Fruit fly (Drosophila melanogaster) whole organism, embryonic: ENCODE results near the gene Grd.

Experiments used
- Antp ChIP-seq: fragments of 200-800 bp; sonication (Bioruptor generic); optimal IDR thresholded peaks from 3 replicates; lab custom pipeline; 2016; ENCODE audit warnings: missing biosample characterization, missing genetic modification characterization
- Blimp-1 ChIP-seq: fragments of 200-800 bp; sonication (Bioruptor generic); optimal IDR thresholded peaks from 3 replicates; lab custom pipeline; 2018; ENCODE audit warnings: missing biosample characterization, missing genetic modification characterization, mild to moderate bottlenecking, moderate library complexity, missing genetic modification reagents
- CG10431 ChIP-seq: fragments of 200-800 bp; sonication (Bioruptor generic); optimal IDR thresholded peaks from 3 replicates; lab custom pipeline; 2018; ENCODE audit warnings: missing biosample characterization, mild to moderate bottlenecking, missing genetic modification characterization
- CG11085 ChIP-seq: fragments of 200-800 bp; sonication (Bioruptor generic); IDR thresholded peaks from 2 replicates; pipeline ENCODE4 v1.3.6; 2022; ENCODE audit warnings: missing biosample characterization, missing genetic modification characterization
- CG12219 ChIP-seq: fragments of 200-800 bp; sonication (Bioruptor generic); optimal IDR thresholded peaks from 3 replicates; lab custom pipeline; 2018; ENCODE audit warnings: missing biosample characterization, mild to moderate bottlenecking, missing genetic modification characterization
- CG14965 ChIP-seq: fragments of 200-800 bp; sonication (Bioruptor generic); optimal IDR thresholded peaks from 2 replicates; lab custom pipeline; 2016; ENCODE audit warnings: missing biosample characterization, missing genetic modification characterization, borderline replicate concordance
- CG30020 ChIP-seq: fragments of 200-800 bp; optimal IDR thresholded peaks from 2 replicates; lab custom pipeline; 2019; ENCODE audit warnings: missing biosample characterization, mild to moderate bottlenecking, missing genetic modification characterization, moderate library complexity
- CG3281 ChIP-seq: fragments of 200-800 bp; sonication (Bioruptor generic); optimal IDR thresholded peaks from 3 replicates; lab custom pipeline; 2017; ENCODE audit warnings: missing biosample characterization, mild to moderate bottlenecking, missing genetic modification characterization
- CG3995 ChIP-seq: fragments of 200-800 bp; sonication (Bioruptor generic); optimal IDR thresholded peaks from 3 replicates; lab custom pipeline; 2016; ENCODE audit warnings: missing biosample characterization, missing genetic modification characterization
- CG4854 ChIP-seq: fragments of 200-800 bp; sonication (Bioruptor generic); optimal IDR thresholded peaks from 2 replicates; lab custom pipeline; 2016; ENCODE audit warnings: missing biosample characterization, missing genetic modification characterization, inconsistent platforms
- CG7556 ChIP-seq: fragments of 200-800 bp; sonication (Bioruptor generic); optimal IDR thresholded peaks from 2 replicates; lab custom pipeline; 2017; ENCODE audit warnings: missing biosample characterization, mild to moderate bottlenecking, missing genetic modification characterization
- CG7963 ChIP-seq: fragments of 200-800 bp; sonication (Bioruptor generic); IDR thresholded peaks from 3 replicates; pipeline ENCODE4 v1.3.6; 2022; ENCODE audit warnings: missing biosample characterization, missing genetic modification characterization; ENCODE audit not compliant: partially characterized antibody
- CG8388 ChIP-seq: fragments of 200-800 bp; sonication (Bioruptor generic); optimal IDR thresholded peaks from 2 replicates; lab custom pipeline; 2019; ENCODE audit warnings: missing biosample characterization, mild to moderate bottlenecking, missing genetic modification characterization, moderate library complexity
- CG8924 ChIP-seq: fragments of 200-800 bp; optimal IDR thresholded peaks from 3 replicates; lab custom pipeline; 2019; ENCODE audit warnings: missing biosample characterization, mild to moderate bottlenecking, missing genetic modification characterization, moderate library complexity
- CkIIα-i1 ChIP-seq: fragments of 200-800 bp; sonication (Bioruptor generic); IDR thresholded peaks from 2 replicates; pipeline ENCODE4 v1.3.6; 2022; ENCODE audit warnings: missing biosample characterization, missing genetic modification characterization
- Dfd ChIP-seq, 2 experiments: fragments of >200 bp; optimal IDR thresholded peaks; 2 replicates each; lab custom pipeline; 2017; ENCODE audit warnings: missing biosample characterization in 2 of 2, missing genetic modification characterization in 2 of 2
- E2f1 ChIP-seq: fragments of 200-800 bp; sonication (Bioruptor generic); IDR thresholded peaks from 2 replicates; pipeline ENCODE4 v1.3.6; 2022; ENCODE audit warnings: missing biosample characterization, missing genetic modification characterization
- Hsf ChIP-seq: fragments of 200-800 bp; sonication (Bioruptor generic); optimal IDR thresholded peaks from 3 replicates; lab custom pipeline; 2016; ENCODE audit warnings: missing biosample characterization, missing genetic modification characterization
- Lpt ChIP-seq: fragments of >200 bp; optimal IDR thresholded peaks from 2 replicates; lab custom pipeline; 2018; ENCODE audit warnings: missing biosample characterization, missing genetic modification characterization
- Myb ChIP-seq: fragments of 200-800 bp; sonication (Bioruptor generic); optimal IDR thresholded peaks from 2 replicates; lab custom pipeline; 2016; ENCODE audit warnings: missing biosample characterization, missing genetic modification characterization
- PHDP ChIP-seq: fragments of 200-800 bp; sonication (Bioruptor generic); optimal IDR thresholded peaks from 3 replicates; lab custom pipeline; 2018; ENCODE audit warnings: missing biosample characterization, mild to moderate bottlenecking, missing genetic modification characterization, moderate library complexity
- Rx ChIP-seq: fragments of 200-800 bp; sonication (Bioruptor generic); IDR thresholded peaks from 2 replicates; pipeline ENCODE4 v1.3.6; 2022; ENCODE audit warnings: missing biosample characterization, missing genetic modification characterization
- Ssrp ChIP-seq: fragments of 200-800 bp; sonication (Bioruptor generic); optimal IDR thresholded peaks from 2 replicates; lab custom pipeline; 2018; ENCODE audit warnings: missing biosample characterization, mild to moderate bottlenecking, missing genetic modification characterization, moderate library complexity
- Stat92E ChIP-seq, 3 experiments: fragments of >200 bp in 2 of 3; fragments of 200-800 bp in 1 of 3; sonication (Bioruptor generic) in 1 of 3; optimal IDR thresholded peaks; 2 replicates each; lab custom pipeline; 2017 to 2019; ENCODE audit warnings: missing biosample characterization in 3 of 3, missing genetic modification characterization in 3 of 3, mild to moderate bottlenecking in 1 of 3, moderate library complexity in 1 of 3
- Tbp ChIP-seq: fragments of >200 bp; optimal IDR thresholded peaks from 2 replicates; lab custom pipeline; 2018; ENCODE audit warnings: missing biosample characterization, missing genetic modification characterization
- az2 ChIP-seq: fragments of 200-800 bp; sonication (Bioruptor generic); optimal IDR thresholded peaks from 3 replicates; lab custom pipeline; 2016; ENCODE audit warnings: missing biosample characterization, missing genetic modification characterization
- bbx ChIP-seq: fragments of 200-800 bp; sonication (Bioruptor generic); IDR thresholded peaks from 2 replicates; pipeline ENCODE4 v1.3.6; 2022; ENCODE audit warnings: missing biosample characterization, missing genetic modification characterization; ENCODE audit not compliant: partially characterized antibody
- cad ChIP-seq: fragments of >200 bp; optimal IDR thresholded peaks from 2 replicates; lab custom pipeline; 2017; ENCODE audit warnings: missing biosample characterization, missing genetic modification characterization
- cas ChIP-seq: fragments of 200-800 bp; sonication (Bioruptor generic); IDR thresholded peaks from 2 replicates; pipeline ENCODE4 v1.3.6; 2022; ENCODE audit warnings: missing biosample characterization, missing genetic modification characterization
- caup ChIP-seq: fragments of 200-800 bp; sonication (Bioruptor generic); optimal IDR thresholded peaks from 3 replicates; lab custom pipeline; 2017; ENCODE audit warnings: missing biosample characterization, mild to moderate bottlenecking, missing genetic modification characterization, moderate library complexity; ENCODE audit not compliant: severe bottlenecking
- crc ChIP-seq: fragments of 200-800 bp; sonication (Bioruptor generic); optimal IDR thresholded peaks from 2 replicates; lab custom pipeline; 2016; ENCODE audit warnings: missing biosample characterization, missing genetic modification characterization
- dmrt99B ChIP-seq: fragments of 200-800 bp; sonication (Bioruptor generic); optimal IDR thresholded peaks from 2 replicates; lab custom pipeline; 2018; ENCODE audit warnings: missing biosample characterization, mild to moderate bottlenecking, missing genetic modification characterization, moderate library complexity
- dpn ChIP-seq, 2 experiments: fragments of 200-800 bp; sonication (Bioruptor generic); optimal IDR thresholded peaks; 3 replicates each; lab custom pipeline; 2016; ENCODE audit warnings: missing biosample characterization in 2 of 2, missing genetic modification characterization in 2 of 2
- dysf ChIP-seq: fragments of 200-800 bp; sonication (Bioruptor generic); IDR thresholded peaks from 3 replicates; pipeline ENCODE4 v1.3.6; 2022; ENCODE audit warnings: missing biosample characterization, missing genetic modification characterization
- ems ChIP-seq: fragments of 200-800 bp; sonication (Bioruptor generic); optimal IDR thresholded peaks from 3 replicates; lab custom pipeline; 2016; ENCODE audit warnings: missing biosample characterization, missing genetic modification characterization
- en ChIP-seq: fragments of 200-800 bp; sonication (Bioruptor generic); optimal IDR thresholded peaks from 2 replicates; lab custom pipeline; 2016; ENCODE audit warnings: missing biosample characterization, missing genetic modification characterization
- fu2 ChIP-seq: fragments of 200-800 bp; sonication (Bioruptor generic); optimal IDR thresholded peaks from 2 replicates; lab custom pipeline; 2016; ENCODE audit warnings: missing biosample characterization, missing genetic modification characterization
- grau ChIP-seq: fragments of 200-800 bp; optimal IDR thresholded peaks from 3 replicates; lab custom pipeline; 2019; ENCODE audit warnings: missing biosample characterization, mild to moderate bottlenecking, missing genetic modification characterization, moderate library complexity
- gt ChIP-seq: fragments of 200-800 bp; sonication (Bioruptor generic); IDR thresholded peaks from 2 replicates; pipeline ENCODE4 v1.3.6; 2022; ENCODE audit warnings: missing biosample characterization, missing genetic modification characterization
- h ChIP-seq: fragments of >200 bp; optimal IDR thresholded peaks from 2 replicates; lab custom pipeline; 2017
- her ChIP-seq: fragments of 200-800 bp; sonication (Bioruptor generic); optimal IDR thresholded peaks from 2 replicates; lab custom pipeline; 2016; ENCODE audit warnings: missing biosample characterization, missing genetic modification characterization
- ind ChIP-seq: fragments of 200-800 bp; sonication (Bioruptor generic); optimal IDR thresholded peaks from 3 replicates; lab custom pipeline; 2016; ENCODE audit warnings: missing biosample characterization, missing genetic modification characterization
- inv ChIP-seq: fragments of 200-800 bp; sonication (Bioruptor generic); IDR thresholded peaks from 2 replicates; pipeline ENCODE4 v1.3.6; 2022; ENCODE audit warnings: missing biosample characterization, missing genetic modification characterization; ENCODE audit not compliant: partially characterized antibody
- kah ChIP-seq: fragments of 200-800 bp; sonication (Bioruptor generic); optimal IDR thresholded peaks from 2 replicates; lab custom pipeline; 2018; ENCODE audit warnings: missing biosample characterization, mild to moderate bottlenecking, missing genetic modification characterization
- klu ChIP-seq: fragments of 200-800 bp; sonication (Bioruptor generic); IDR thresholded peaks from 2 replicates; pipeline ENCODE4 v1.3.6; 2022; ENCODE audit warnings: missing biosample characterization, missing genetic modification characterization
- mirr ChIP-seq: fragments of 200-800 bp; sonication (Bioruptor generic); optimal IDR thresholded peaks from 3 replicates; lab custom pipeline; 2018; ENCODE audit warnings: missing biosample characterization, mild to moderate bottlenecking, missing genetic modification characterization
- run ChIP-seq: fragments of 200-800 bp; sonication (Bioruptor generic); optimal IDR thresholded peaks from 3 replicates; lab custom pipeline; 2018; ENCODE audit warnings: missing biosample characterization, mild to moderate bottlenecking, missing genetic modification characterization
- tgo ChIP-seq: fragments of 200-800 bp; sonication (Bioruptor generic); IDR thresholded peaks from 3 replicates; pipeline ENCODE4 v1.3.6; 2022; ENCODE audit warnings: missing biosample characterization, missing genetic modification characterization
- vfl ChIP-seq: fragments of 200-800 bp; sonication (Bioruptor generic); optimal IDR thresholded peaks from 2 replicates; lab custom pipeline; 2016; ENCODE audit warnings: missing biosample characterization, missing genetic modification characterization
- wek ChIP-seq: fragments of 200-800 bp; sonication (Bioruptor generic); optimal IDR thresholded peaks from 3 replicates; lab custom pipeline; 2018; ENCODE audit warnings: missing biosample characterization, mild to moderate bottlenecking, missing genetic modification characterization, moderate library complexity

Gene Grd

dm6 chr3L:17842892-17843703 is 20.0 kb downstream of the Grd start, which contains the start of gene CG5567 (continued):
- TF ChIP-seq CG7963 (GFP tag; lab: Robert Waterston, UW) (no peak), CG8388 (GFP tag; lab: Kevin White, UChicago) (no peak), kah (peak; percentile 95), Tbp (GFP tag; lab: Kevin White, UChicago) (no peak), fu2 (GFP tag; lab: Kevin White, UChicago) (no peak), PHDP (no peak), klu (no peak), mirr (GFP tag; lab: Kevin White, UChicago) (no peak), Blimp-1 (GFP tag; lab: Kevin White, UChicago) (no peak), Ssrp (tag; lab: Kevin White, UChicago) (no peak), Stat92E (GFP tag; optimal IDR thresholded peaks at IDR 0.05; lab: Kevin White, UChicago) (no peak), dmrt99B (tag; lab: Kevin White, UChicago) (no peak), her (GFP tag; lab: Kevin White, UChicago) (no peak), Dfd (GFP tag; optimal IDR thresholded peaks at IDR 0.05; lab: Kevin White, UChicago) (no peak), cad (GFP tag; lab: Kevin White, UChicago) (no peak), CG30020 (tag; lab: Kevin White, UChicago) (no peak), az2 (GFP tag; lab: Kevin White, UChicago) (no peak), Hsf (GFP tag; lab: Kevin White, UChicago) (no peak), CG3281 (GFP tag; lab: Kevin White, UChicago) (peak; percentile 18), CG7556 (GFP tag; lab: Kevin White, UChicago) (no peak), vfl (GFP tag; lab: Kevin White, UChicago) (no peak), caup (no peak), ems (GFP tag; lab: Kevin White, UChicago) (no peak), Antp (GFP tag; lab: Kevin White, UChicago) (no peak), CkIIα-i1 (no peak), CG14965 (GFP tag; lab: Kevin White, UChicago) (no peak), ind (GFP tag; lab: Kevin White, UChicago) (no peak), run (tag; lab: Kevin White, UChicago) (no peak), CG3995 (GFP tag; lab: Kevin White, UChicago) (no peak), dpn (GFP tag; optimal IDR thresholded peaks at IDR 0.05; lab: Kevin White, UChicago) (peak in 1 of 2 experiments; percentile 21), wek (GFP tag; lab: Kevin White, UChicago) (no peak), dysf (GFP tag; lab: Robert Waterston, UW) (peak; percentile 38; the same call in 1 of the 3 replicates), CG11085 (GFP tag; lab: Robert Waterston, UW) (no peak), tgo (no peak), en (no peak), bbx (no peak), grau (peak; percentile 28), inv (GFP tag; lab: Robert Waterston, UW) (no peak), CG10431 (GFP tag; lab: Kevin White, UChicago) (no peak), Myb (GFP tag; lab: Kevin White, UChicago) (no peak), h (lab: Kevin White, UChicago) (no peak), crc (no peak), CG12219 (GFP tag; lab: Kevin White, UChicago) (no peak), E2f1 (GFP tag; lab: Robert Waterston, UW) (no peak), CG4854 (GFP tag; lab: Kevin White, UChicago) (no peak), cas (GFP tag; lab: Robert Waterston, UW) (no peak), Rx (no peak), gt (GFP tag; lab: Robert Waterston, UW) (no peak), Lpt (no peak), CG8924 (tag; lab: Kevin White, UChicago) (no peak)
